Fruit fly (Drosophila melanogaster): ENCODE data around the gene CG15260.

DNA sequence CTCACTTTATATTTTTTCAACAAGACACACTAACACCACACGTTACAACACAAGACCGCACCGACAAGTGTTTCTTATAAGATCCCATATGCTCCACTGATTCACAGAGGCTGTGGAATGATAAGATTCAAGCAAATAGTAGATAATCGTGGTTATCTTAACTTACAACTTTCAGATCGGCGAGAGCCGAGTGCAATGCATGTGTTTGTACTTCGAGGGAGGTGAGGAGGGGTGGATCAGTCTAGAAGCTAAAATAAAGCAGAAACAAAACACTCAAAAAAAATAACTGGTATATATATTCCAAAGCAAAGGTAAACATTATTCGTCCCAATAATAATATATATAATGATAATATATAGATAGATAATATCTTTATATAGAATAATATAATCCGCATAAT is 44.4 kb downstream of the CG15260 start, which contains the start of gene ZnT35C:
- TF ChIP-seq CG8478 (optimal IDR thresholded peaks at IDR 0.05) (no peak), CTCF (optimal IDR thresholded peaks at IDR 0.05) (no peak)

Measured in S2 (cell line).